Fruit fly (Drosophila melanogaster) whole organism, embryonic: ENCODE data around the gene Hap40.

ENCODE experiments used
- Bteb2 ChIP-seq: fragments of 200-800 bp; sonication (Bioruptor generic); optimal IDR thresholded peaks from 2 replicates; lab custom pipeline; 2016; ENCODE audit warnings: missing biosample characterization, missing genetic modification characterization
- CG10979 ChIP-seq: fragments of 200-800 bp; sonication (Bioruptor generic); optimal IDR thresholded peaks from 2 replicates; lab custom pipeline; 2018; ENCODE audit warnings: missing biosample characterization, mild to moderate bottlenecking, missing genetic modification characterization, moderate library complexity
- CG11456 ChIP-seq: fragments of 200-800 bp; sonication (Bioruptor generic); IDR thresholded peaks from 3 replicates; pipeline ENCODE4 v1.3.6; 2022; ENCODE audit warnings: missing biosample characterization, missing genetic modification characterization
- CG11560 ChIP-seq: fragments of 200-800 bp; sonication (Bioruptor generic); IDR thresholded peaks from 3 replicates; pipeline ENCODE4 v1.3.6; 2022; ENCODE audit warnings: missing biosample characterization, missing genetic modification characterization
- CG12659 ChIP-seq: fragments of 200-800 bp; sonication (Bioruptor generic); optimal IDR thresholded peaks from 3 replicates; lab custom pipeline; 2017; ENCODE audit warnings: mild to moderate bottlenecking, missing biosample characterization, missing genetic modification reagents, missing genetic modification characterization
- CG13424 ChIP-seq: fragments of 200-800 bp; sonication (Bioruptor generic); optimal IDR thresholded peaks from 2 replicates; lab custom pipeline; 2019; ENCODE audit warnings: missing biosample characterization, mild to moderate bottlenecking, missing genetic modification characterization, moderate library complexity
- CG15479 ChIP-seq: fragments of 200-800 bp; sonication (Bioruptor generic); optimal IDR thresholded peaks from 3 replicates; lab custom pipeline; 2019; ENCODE audit warnings: missing biosample characterization, mild to moderate bottlenecking, missing genetic modification characterization, moderate library complexity
- CG15601 ChIP-seq: fragments of 200-800 bp; sonication (Bioruptor generic); optimal IDR thresholded peaks from 3 replicates; lab custom pipeline; 2019; ENCODE audit warnings: missing biosample characterization, mild to moderate bottlenecking, missing genetic modification characterization, moderate library complexity
- CG17829 ChIP-seq: fragments of 200-800 bp; optimal IDR thresholded peaks from 2 replicates; lab custom pipeline; 2019; ENCODE audit warnings: missing biosample characterization, mild to moderate bottlenecking, missing genetic modification characterization, moderate library complexity
- CG17912 ChIP-seq: fragments of 200-800 bp; sonication (Bioruptor generic); optimal IDR thresholded peaks from 2 replicates; lab custom pipeline; 2018; ENCODE audit warnings: missing biosample characterization, mild to moderate bottlenecking, missing genetic modification characterization
- CG18619 ChIP-seq: fragments of 200-800 bp; sonication (Bioruptor generic); optimal IDR thresholded peaks from 3 replicates; lab custom pipeline; 2017; ENCODE audit warnings: missing biosample characterization, mild to moderate bottlenecking, missing genetic modification characterization
- CG2199 ChIP-seq: fragments of 200-800 bp; sonication (Bioruptor generic); IDR thresholded peaks from 3 replicates; pipeline ENCODE4 v1.3.6; 2022; ENCODE audit warnings: missing biosample characterization, missing genetic modification characterization
- CG30020 ChIP-seq: fragments of 200-800 bp; optimal IDR thresholded peaks from 2 replicates; lab custom pipeline; 2019; ENCODE audit warnings: missing biosample characterization, mild to moderate bottlenecking, missing genetic modification characterization, moderate library complexity
- CG31224 ChIP-seq: fragments of 200-800 bp; sonication (Bioruptor generic); IDR thresholded peaks from 2 replicates; pipeline ENCODE4 v1.3.6; 2022; ENCODE audit warnings: missing biosample characterization, missing genetic modification characterization
- CG3163 ChIP-seq: fragments of 200-800 bp; sonication (Bioruptor generic); optimal IDR thresholded peaks from 3 replicates; lab custom pipeline; 2016; ENCODE audit warnings: missing biosample characterization, missing genetic modification characterization
- CG34376 ChIP-seq: fragments of 200-800 bp; sonication (Bioruptor generic); optimal IDR thresholded peaks from 2 replicates; lab custom pipeline; 2018; ENCODE audit warnings: missing biosample characterization, mild to moderate bottlenecking, missing genetic modification characterization
- CG6689 ChIP-seq: fragments of 200-800 bp; sonication (Bioruptor generic); IDR thresholded peaks from 2 replicates; pipeline ENCODE4 v1.3.6; 2022; ENCODE audit warnings: missing biosample characterization, missing genetic modification characterization
- CG6813 ChIP-seq: fragments of 200-800 bp; sonication (Bioruptor generic); optimal IDR thresholded peaks from 2 replicates; lab custom pipeline; 2017; ENCODE audit warnings: missing biosample characterization, missing genetic modification characterization, mild to moderate bottlenecking, moderate library complexity, missing genetic modification reagents
- CG8388 ChIP-seq: fragments of 200-800 bp; sonication (Bioruptor generic); optimal IDR thresholded peaks from 2 replicates; lab custom pipeline; 2019; ENCODE audit warnings: missing biosample characterization, mild to moderate bottlenecking, missing genetic modification characterization, moderate library complexity
- CG8944 ChIP-seq: fragments of 200-800 bp; sonication (Bioruptor generic); optimal IDR thresholded peaks from 3 replicates; lab custom pipeline; 2016; ENCODE audit warnings: missing biosample characterization, missing genetic modification characterization
- Fer2 ChIP-seq: fragments of 200-800 bp; sonication (Bioruptor generic); optimal IDR thresholded peaks from 2 replicates; lab custom pipeline; 2018; ENCODE audit warnings: missing biosample characterization, mild to moderate bottlenecking, missing genetic modification characterization, moderate library complexity
- HLH3B ChIP-seq: fragments of 200-800 bp; sonication (Bioruptor generic); IDR thresholded peaks from 2 replicates; pipeline ENCODE4 v1.3.6; 2022; ENCODE audit warnings: missing biosample characterization, missing genetic modification characterization
- HLH4C ChIP-seq: fragments of 200-800 bp; sonication (Bioruptor generic); IDR thresholded peaks from 3 replicates; pipeline ENCODE4 v1.3.6; 2022; ENCODE audit warnings: missing biosample characterization, missing genetic modification characterization; ENCODE audit not compliant: partially characterized antibody
- Myb ChIP-seq: fragments of 200-800 bp; sonication (Bioruptor generic); optimal IDR thresholded peaks from 2 replicates; lab custom pipeline; 2016; ENCODE audit warnings: missing biosample characterization, missing genetic modification characterization
- Nf-YA ChIP-seq: fragments of 200-800 bp; sonication (Bioruptor generic); IDR thresholded peaks from 2 replicates; pipeline ENCODE4 v1.3.6; 2022; ENCODE audit warnings: missing biosample characterization, missing genetic modification characterization
- Pdp1 ChIP-seq, 2 experiments: fragments of 200-800 bp; sonication (Bioruptor generic); optimal IDR thresholded peaks; 3 replicates each; lab custom pipeline; 2016; ENCODE audit warnings: missing biosample characterization in 2 of 2, missing genetic modification characterization in 2 of 2, mild to moderate bottlenecking in 1 of 2, moderate library complexity in 1 of 2
- Scr ChIP-seq: fragments of 200-800 bp; sonication (Bioruptor generic); IDR thresholded peaks from 2 replicates; pipeline ENCODE4 v1.3.6; 2022; ENCODE audit warnings: missing biosample characterization, missing genetic modification characterization; ENCODE audit not compliant: partially characterized antibody
- Sry-β ChIP-seq: fragments of 200-800 bp; sonication (Bioruptor generic); optimal IDR thresholded peaks from 2 replicates; lab custom pipeline; 2018; ENCODE audit warnings: missing biosample characterization, mild to moderate bottlenecking, missing genetic modification characterization, moderate library complexity
- Sry-δ ChIP-seq: fragments of 200-800 bp; sonication (Bioruptor generic); optimal IDR thresholded peaks from 2 replicates; lab custom pipeline; 2016; ENCODE audit warnings: missing biosample characterization, missing genetic modification characterization
- Usf ChIP-seq: fragments of 200-800 bp; sonication (Bioruptor generic); optimal IDR thresholded peaks from 2 replicates; lab custom pipeline; 2017; ENCODE audit warnings: missing genotype, missing biosample characterization, missing genetic modification characterization
- ash1 ChIP-seq: fragments of 200-800 bp; sonication (Bioruptor generic); optimal IDR thresholded peaks from 2 replicates; lab custom pipeline; 2018; ENCODE audit warnings: missing biosample characterization, mild to moderate bottlenecking, missing genetic modification characterization
- chn ChIP-seq: fragments of 200-800 bp; sonication (Bioruptor generic); optimal IDR thresholded peaks from 2 replicates; lab custom pipeline; 2016; ENCODE audit warnings: missing biosample characterization, missing genetic modification characterization
- dm ChIP-seq: fragments of 200-800 bp; sonication (Bioruptor generic); optimal IDR thresholded peaks from 3 replicates; lab custom pipeline; 2016; ENCODE audit warnings: missing biosample characterization, missing genetic modification characterization
- fd96Cb ChIP-seq: fragments of 200-800 bp; sonication (Bioruptor generic); optimal IDR thresholded peaks from 2 replicates; lab custom pipeline; 2018; ENCODE audit warnings: missing biosample characterization, mild to moderate bottlenecking, missing genetic modification characterization, moderate library complexity
- grau ChIP-seq: fragments of 200-800 bp; optimal IDR thresholded peaks from 3 replicates; lab custom pipeline; 2019; ENCODE audit warnings: missing biosample characterization, mild to moderate bottlenecking, missing genetic modification characterization, moderate library complexity
- gsb ChIP-seq: fragments of 200-800 bp; sonication (Bioruptor generic); IDR thresholded peaks from 2 replicates; pipeline ENCODE4 v1.3.6; 2022; ENCODE audit warnings: missing biosample characterization, missing genetic modification characterization
- insv ChIP-seq, 2 experiments: fragments of 200-800 bp; sonication (Bioruptor generic); optimal IDR thresholded peaks; 3 replicates each; lab custom pipeline; 2016 to 2018; ENCODE audit warnings: missing biosample characterization in 2 of 2, missing genetic modification characterization in 2 of 2
- inv ChIP-seq: fragments of 200-800 bp; sonication (Bioruptor generic); IDR thresholded peaks from 2 replicates; pipeline ENCODE4 v1.3.6; 2022; ENCODE audit warnings: missing biosample characterization, missing genetic modification characterization; ENCODE audit not compliant: partially characterized antibody
- jing ChIP-seq: fragments of 200-800 bp; sonication (Bioruptor generic); optimal IDR thresholded peaks from 2 replicates; lab custom pipeline; 2018; ENCODE audit warnings: missing biosample characterization, mild to moderate bottlenecking, missing genetic modification characterization
- kni ChIP-seq: fragments of 200-800 bp; sonication (Bioruptor generic); optimal IDR thresholded peaks from 3 replicates; lab custom pipeline; 2017; ENCODE audit warnings: mild to moderate bottlenecking, missing biosample characterization, missing genetic modification reagents, missing genetic modification characterization
- lab ChIP-seq: fragments of 200-800 bp; sonication (Bioruptor generic); optimal IDR thresholded peaks from 3 replicates; lab custom pipeline; 2017; ENCODE audit warnings: missing biosample characterization, missing genetic modification characterization, mild to moderate bottlenecking, moderate library complexity, missing genetic modification reagents
- luna ChIP-seq: fragments of 200-800 bp; sonication (Bioruptor generic); optimal IDR thresholded peaks from 2 replicates; lab custom pipeline; 2016; ENCODE audit warnings: missing biosample characterization, missing genetic modification characterization
- nerfin-1 ChIP-seq: fragments of 200-800 bp; sonication (Bioruptor generic); optimal IDR thresholded peaks from 3 replicates; lab custom pipeline; 2019; ENCODE audit warnings: missing biosample characterization, mild to moderate bottlenecking, missing genetic modification characterization, moderate library complexity
- pb ChIP-seq: fragments of 200-800 bp; sonication (Bioruptor generic); optimal IDR thresholded peaks from 3 replicates; lab custom pipeline; 2016; ENCODE audit warnings: missing biosample characterization, missing genetic modification characterization
- phol ChIP-seq: fragments of 200-800 bp; sonication (Bioruptor generic); optimal IDR thresholded peaks from 3 replicates; lab custom pipeline; 2018; ENCODE audit warnings: missing biosample characterization, mild to moderate bottlenecking, missing genetic modification characterization, moderate library complexity
- repo ChIP-seq: fragments of 200-800 bp; sonication (Bioruptor generic); optimal IDR thresholded peaks from 2 replicates; lab custom pipeline; 2016; ENCODE audit warnings: missing biosample characterization, missing genetic modification characterization
- ro ChIP-seq: fragments of 200-800 bp; sonication (Bioruptor generic); IDR thresholded peaks from 2 replicates; pipeline ENCODE4 v1.3.6; 2022; ENCODE audit warnings: missing biosample characterization, missing genetic modification characterization
- tap ChIP-seq: fragments of 200-800 bp; optimal IDR thresholded peaks from 3 replicates; lab custom pipeline; 2019; ENCODE audit warnings: missing biosample characterization, mild to moderate bottlenecking, missing genetic modification characterization, moderate library complexity
- vfl ChIP-seq: fragments of 200-800 bp; sonication (Bioruptor generic); optimal IDR thresholded peaks from 2 replicates; lab custom pipeline; 2016; ENCODE audit warnings: missing biosample characterization, missing genetic modification characterization
- wek ChIP-seq: fragments of 200-800 bp; sonication (Bioruptor generic); optimal IDR thresholded peaks from 3 replicates; lab custom pipeline; 2018; ENCODE audit warnings: missing biosample characterization, mild to moderate bottlenecking, missing genetic modification characterization, moderate library complexity

The Hap40 gene

dm6 chrX:15748945-15749344 is 45.0 kb downstream of the Hap40 start, which contains the start of gene Mvd (continued):
- TF ChIP-seq grau (tag; lab: Kevin White, UChicago) (no peak), luna (GFP tag; lab: Kevin White, UChicago) (no peak), tap (tag; lab: Kevin White, UChicago) (no peak), Nf-YA (no peak), CG17829 (tag; lab: Kevin White, UChicago) (peak; percentile 31), gsb (no peak), Scr (0 out of 2 replicates have a peak, but pooled peaks have one; percentile 15), chn (GFP tag; lab: Kevin White, UChicago) (no peak), wek (GFP tag; lab: Kevin White, UChicago) (peak; percentile 99), phol (tag; lab: Kevin White, UChicago) (peak; percentile 60), repo (GFP tag; lab: Kevin White, UChicago) (no peak), jing (GFP tag; lab: Kevin White, UChicago) (no peak), CG13424 (tag; lab: Kevin White, UChicago) (no peak), CG6813 (no peak), Bteb2 (GFP tag; lab: Kevin White, UChicago) (no peak), Fer2 (tag; lab: Kevin White, UChicago) (no peak), CG12659 (GFP tag; lab: Kevin White, UChicago) (peak; percentile 65), kni (no peak), CG3163 (GFP tag; lab: Kevin White, UChicago) (no peak), Pdp1 (GFP tag; optimal IDR thresholded peaks at IDR 0.05; lab: Kevin White, UChicago) (peak in 1 of 2 experiments; percentile 46), CG8944 (GFP tag; lab: Kevin White, UChicago) (peak; percentile 16), dm (GFP tag; lab: Kevin White, UChicago) (peak; percentile 46), CG6689 (GFP tag; lab: Robert Waterston, UW) (no peak), Sry-δ (GFP tag; lab: Kevin White, UChicago) (peak; percentile 53), Myb (peak; percentile 53), CG11560 (tag; lab: Robert Waterston, UW) (no peak), CG17912 (GFP tag; lab: Kevin White, UChicago) (no peak), nerfin-1 (no peak), lab (no peak), CG8388 (GFP tag; lab: Kevin White, UChicago) (no peak), vfl (GFP tag; lab: Kevin White, UChicago) (no peak), CG31224 (no peak), CG2199 (GFP tag; lab: Robert Waterston, UW) (0 out of 3 replicates have a peak, but pooled peaks have one; percentile 24), inv (GFP tag; lab: Robert Waterston, UW) (no peak), Usf (no peak), CG34376 (GFP tag; lab: Kevin White, UChicago) (peak; percentile 7), HLH4C (GFP tag; lab: Robert Waterston, UW) (peak; percentile 13; the same call in 1 of the 3 replicates), ro (GFP tag; lab: Robert Waterston, UW) (no peak), Sry-β (GFP tag; lab: Kevin White, UChicago) (no peak), CG18619 (GFP tag; lab: Kevin White, UChicago) (no peak), fd96Cb (tag; lab: Kevin White, UChicago) (no peak), CG10979 (no peak), ash1 (GFP tag; lab: Kevin White, UChicago) (no peak), CG11456 (GFP tag; lab: Robert Waterston, UW) (no peak), CG15601 (peak; percentile 27), pb (GFP tag; lab: Kevin White, UChicago) (no peak), HLH3B (GFP tag; lab: Robert Waterston, UW) (no peak), insv (GFP tag; optimal IDR thresholded peaks at IDR 0.05; lab: Kevin White, UChicago) (peak in 1 of 2 experiments; percentile 24), CG15479 (GFP tag; lab: Kevin White, UChicago) (no peak), CG30020 (peak; percentile 39)
